Fruit fly (Drosophila melanogaster) whole organism, adult: ENCODE results near the gene CG15385.

Experiments used
- CG7045 ChIP-seq: fragments of 200-800 bp; sonication (Bioruptor generic); optimal IDR thresholded peaks from 2 replicates; lab custom pipeline; 2017; ENCODE audit warnings: missing biosample characterization, mild to moderate bottlenecking, missing genetic modification characterization
- bab1 ChIP-seq: fragments of 200-800 bp; sonication (Bioruptor generic); optimal IDR thresholded peaks from 3 replicates; lab custom pipeline; 2019; ENCODE audit warnings: missing biosample characterization, mild to moderate bottlenecking, missing genetic modification characterization, moderate library complexity
- tj ChIP-seq: fragments of 200-800 bp; sonication (Bioruptor generic); optimal IDR thresholded peaks from 3 replicates; lab custom pipeline; 2017; ENCODE audit warnings: missing biosample characterization, mild to moderate bottlenecking, missing genetic modification characterization, moderate library complexity
- toe ChIP-seq: fragments of 200-800 bp; sonication (Bioruptor generic); optimal IDR thresholded peaks from 2 replicates; lab custom pipeline; 2016; ENCODE audit warnings: missing biosample characterization, missing genetic modification characterization

- TF ChIP-seq tj (GFP tag; lab: Kevin White, UChicago) = peak; percentile 38
- TF ChIP-seq toe (GFP tag; lab: Kevin White, UChicago) = no peak
- TF ChIP-seq bab1 (GFP tag; lab: Kevin White, UChicago) = peak; percentile 54
- TF ChIP-seq CG7045 = no peak
Observed at dm6 chr2L:2217067-2217684, 4.8 kb upstream of the CG15385 start, which contains the start of the genes CG15386, CG42371 and mio.
